Fruit fly (Drosophila melanogaster) whole organism, embryonic: ENCODE results near the gene Rab3GAP1.

Experiments
- B-H2 ChIP-seq: fragments of 200-800 bp; sonication (Bioruptor generic); optimal IDR thresholded peaks from 2 replicates; lab custom pipeline; 2018; ENCODE audit warnings: missing biosample characterization, mild to moderate bottlenecking, missing genetic modification characterization
- CG1233 ChIP-seq: fragments of 200-800 bp; sonication (Bioruptor generic); optimal IDR thresholded peaks from 4 replicates; lab custom pipeline; 2018; ENCODE audit warnings: missing biosample characterization, mild to moderate bottlenecking, missing genetic modification characterization
- Lpt ChIP-seq: fragments of >200 bp; optimal IDR thresholded peaks from 2 replicates; lab custom pipeline; 2018; ENCODE audit warnings: missing biosample characterization, missing genetic modification characterization
- Vsx1 ChIP-seq: fragments of 200-800 bp; sonication (Bioruptor generic); optimal IDR thresholded peaks from 2 replicates; lab custom pipeline; 2017; ENCODE audit warnings: missing biosample characterization, mild to moderate bottlenecking, missing genetic modification characterization, missing genetic modification reagents
- aop ChIP-seq: fragments of 200-800 bp; sonication (Bioruptor generic); IDR thresholded peaks from 2 replicates; pipeline ENCODE4 v1.3.6; 2022; ENCODE audit warnings: missing biosample characterization, missing genetic modification characterization
- br ChIP-seq: fragments of >200 bp; optimal IDR thresholded peaks from 2 replicates; lab custom pipeline; 2017
- crp ChIP-seq, 2 experiments: fragments of 200-800 bp; sonication (Bioruptor generic); optimal IDR thresholded peaks; 2 replicates in 1 of 2; 3 replicates in 1 of 2; lab custom pipeline; 2017; ENCODE audit warnings: missing biosample characterization in 2 of 2, missing genetic modification characterization in 2 of 2, mild to moderate bottlenecking in 1 of 2, moderate library complexity in 1 of 2
- dmrt99B ChIP-seq: fragments of 200-800 bp; sonication (Bioruptor generic); optimal IDR thresholded peaks from 2 replicates; lab custom pipeline; 2018; ENCODE audit warnings: missing biosample characterization, mild to moderate bottlenecking, missing genetic modification characterization, moderate library complexity
- kah ChIP-seq: fragments of 200-800 bp; sonication (Bioruptor generic); optimal IDR thresholded peaks from 2 replicates; lab custom pipeline; 2018; ENCODE audit warnings: missing biosample characterization, mild to moderate bottlenecking, missing genetic modification characterization
- mam ChIP-seq: fragments of 200-800 bp; sonication (Bioruptor generic); optimal IDR thresholded peaks from 3 replicates; lab custom pipeline; 2016; ENCODE audit warnings: missing biosample characterization, missing genetic modification characterization
- so ChIP-seq: fragments of 200-800 bp; sonication (Bioruptor generic); IDR thresholded peaks from 3 replicates; pipeline ENCODE4 v1.3.6; 2022; ENCODE audit warnings: missing biosample characterization, missing genetic modification characterization
- toy ChIP-seq: fragments of 200-800 bp; sonication (Bioruptor generic); IDR thresholded peaks from 2 replicates; pipeline ENCODE4 v1.3.6; 2022; ENCODE audit warnings: missing biosample characterization, missing genetic modification characterization

dm6 chr2L:1646499-1646898, 35.5 kb upstream of the Rab3GAP1 start:
- TF ChIP-seq crp (GFP tag; optimal IDR thresholded peaks at IDR 0.05; lab: Kevin White, UChicago) (no peak), dmrt99B (peak; percentile 69), B-H2 (GFP tag; lab: Kevin White, UChicago) (no peak), toy (no peak), br (lab: Kevin White, UChicago) (no peak), Vsx1 (GFP tag; lab: Kevin White, UChicago) (no peak), mam (GFP tag; lab: Kevin White, UChicago) (no peak), kah (GFP tag; lab: Kevin White, UChicago) (no peak), Lpt (GFP tag; lab: Kevin White, UChicago) (no peak), aop (GFP tag; lab: Robert Waterston, UW) (no peak), CG1233 (no peak), so (GFP tag; lab: Robert Waterston, UW) (no peak)
